Worm (Caenorhabditis elegans) whole organism, young adult: ENCODE measurements around the gene lin-38.

Source experiments
- B0261.1 ChIP-seq: sonication (generic microtip); optimal IDR thresholded peaks from 2 replicates; lab custom pipeline; 2016; ENCODE audit warnings: mild to moderate bottlenecking, missing genetic modification characterization, moderate library complexity, missing compliant biosample characterization
- K12H6.12 ChIP-seq: fragments of 200-800 bp; sonication (Bioruptor generic); optimal IDR thresholded peaks from 2 replicates; lab custom pipeline; 2018; ENCODE audit warnings: mild to moderate bottlenecking, missing genetic modification characterization, missing compliant biosample characterization
- Y67H2A.10 ChIP-seq: fragments of 200-800 bp; sonication (Bioruptor generic); conservative IDR thresholded peaks from 2 replicates; pipeline ENCODE4 v1.3.6; 2022; ENCODE audit warnings: missing genetic modification reagents, missing genetic modification characterization, missing compliant biosample characterization
- ama-1 ChIP-seq, 3 experiments: fragments of 150-350 bp in 1 of 3; sonication (generic microtip) in 2 of 3; optimal IDR thresholded peaks; 2 replicates each; lab custom pipeline; 2014 to 2018; ENCODE audit warnings: missing biosample characterization in 2 of 3, missing genetic modification characterization in 2 of 3, missing genetic modification reagents in 2 of 3
- let-526 ChIP-seq: fragments of 200-800 bp; sonication (Bioruptor generic); IDR thresholded peaks from 2 replicates; pipeline ENCODE4 v1.3.6; 2022; ENCODE audit warnings: missing genetic modification reagents, missing genetic modification characterization, missing compliant biosample characterization
- let-607 ChIP-seq, 2 experiments: fragments of 200-800 bp in 1 of 2; sonication (Bioruptor generic) in 1 of 2; sonication (generic microtip) in 1 of 2; optimal IDR thresholded peaks; 2 replicates each; lab custom pipeline; 2016 to 2018; ENCODE audit warnings: mild to moderate bottlenecking in 2 of 2, missing compliant biosample characterization in 2 of 2, missing genetic modification characterization in 2 of 2, moderate library complexity in 2 of 2, missing genotype in 1 of 2
- pha-4 ChIP-seq: fragments of 150-350 bp; sonication (generic microtip); optimal IDR thresholded peaks from 2 replicates; lab custom pipeline; 2014; ENCODE audit warnings: missing biosample characterization, missing genetic modification reagents, missing genetic modification characterization
- sdz-38 ChIP-seq: sonication (generic microtip); optimal IDR thresholded peaks from 2 replicates; lab custom pipeline; 2016; ENCODE audit warnings: missing genotype, missing genetic modification characterization, missing compliant biosample characterization
- unc-130 ChIP-seq: sonication (generic microtip); optimal IDR thresholded peaks from 2 replicates; lab custom pipeline; 2016; ENCODE audit warnings: missing genetic modification reagents, missing genetic modification characterization, missing compliant biosample characterization

ce11 chrII:13540956-13541355, 34.8 kb upstream of the lin-38 start, which contains the start of the genes noa-1 and Y48E1B.17:
- TF ChIP-seq ama-1 (optimal IDR thresholded peaks at IDR 0.05; lab: Kevin White, UChicago) (no peak), ama-1 (GFP tag; optimal IDR thresholded peaks at IDR 0.05; lab: Kevin White, UChicago) (no peak), sdz-38 (no peak), let-526 (no peak), B0261.1 (no peak), pha-4 (tag; lab: Kevin White, UChicago) (no peak), let-607 (tag; optimal IDR thresholded peaks at IDR 0.05; lab: Kevin White, UChicago) (no peak), unc-130 (GFP tag; lab: Kevin White, UChicago) (no peak), K12H6.12 (tag; lab: Kevin White, UChicago) (no peak), Y67H2A.10 (GFP tag; lab: Robert Waterston, UW) (no peak)
